Fruit fly (Drosophila melanogaster): Measurements from ENCODE around the gene Cdep.

Cdep gene

dm6 chr3R:4992227-4992737 is 81.9 kb downstream of the Cdep start (continued):
- TF ChIP-seq H2.0 (GFP tag; IDR thresholded peaks at IDR 0.05) (0 out of 2 replicates have a peak, but pooled peaks have one; percentile 10), sc (optimal IDR thresholded peaks at IDR 0.05) (no peak), sc (GFP tag; optimal IDR thresholded peaks at IDR 0.05) (peak; percentile 32), onecut (GFP tag; IDR thresholded peaks at IDR 0.05) (0 out of 2 replicates have a peak, but pooled peaks have one; percentile 38), CG4424 (GFP tag; optimal IDR thresholded peaks at IDR 0.05) (peak; percentile 34), CG3163 (GFP tag; optimal IDR thresholded peaks at IDR 0.05) (no peak), wek (GFP tag; optimal IDR thresholded peaks at IDR 0.05) (peak; percentile 61), sima (GFP tag; optimal IDR thresholded peaks at IDR 0.05) (no peak), inv (GFP tag; IDR thresholded peaks at IDR 0.05; ENCODE audit: partially characterized antibody) (no peak), dpn (GFP tag; optimal IDR thresholded peaks at IDR 0.05) (peak in 1 of 2 experiments; percentile 15), Hey (tag; optimal IDR thresholded peaks at IDR 0.05) (peak; percentile 57), CG4820 (GFP tag; optimal IDR thresholded peaks at IDR 0.05) (no peak), Lhr (GFP tag; optimal IDR thresholded peaks at IDR 0.05) (peak; percentile 13), lab (GFP tag; optimal IDR thresholded peaks at IDR 0.05) (peak; percentile 44), CG17829 (tag; optimal IDR thresholded peaks at IDR 0.05) (peak; percentile 48), CG8765 (GFP tag; IDR thresholded peaks at IDR 0.05) (no peak), CG12391 (tag; optimal IDR thresholded peaks at IDR 0.05) (no peak), grn (GFP tag; optimal IDR thresholded peaks at IDR 0.05) (peak; percentile 100), CG2678 (tag; optimal IDR thresholded peaks at IDR 0.05) (peak; percentile 60), shn (GFP tag; optimal IDR thresholded peaks at IDR 0.05) (peak; percentile 50), CG17328 (GFP tag; IDR thresholded peaks at IDR 0.05) (peak; percentile 39; the same call in 1 of the 2 replicates), CG6254 (GFP tag; optimal IDR thresholded peaks at IDR 0.05) (peak; percentile 55), org-1 (GFP tag; optimal IDR thresholded peaks at IDR 0.05) (peak; percentile 72), z (GFP tag; IDR thresholded peaks at IDR 0.05) (0 out of 3 replicates have a peak, but pooled peaks have one; percentile 13), bcd (GFP tag; optimal IDR thresholded peaks at IDR 0.05) (peak; percentile 25), ftz-f1 (GFP tag; optimal IDR thresholded peaks at IDR 0.05) (peak; percentile 7), CG8944 (GFP tag; optimal IDR thresholded peaks at IDR 0.05) (peak; percentile 9), Dad (GFP tag; optimal IDR thresholded peaks at IDR 0.05) (peak; percentile 13), Awh (GFP tag; IDR thresholded peaks at IDR 0.05) (peak; percentile 81), dmrt11E (tag; optimal IDR thresholded peaks at IDR 0.05) (peak; percentile 64), mirr (GFP tag; optimal IDR thresholded peaks at IDR 0.05) (peak; percentile 76), nmo (GFP tag; optimal IDR thresholded peaks at IDR 0.05) (peak; percentile 15), CG1647 (GFP tag; optimal IDR thresholded peaks at IDR 0.05) (no peak), CG15696 (tag; optimal IDR thresholded peaks at IDR 0.05) (peak; percentile 85), CG8924 (tag; optimal IDR thresholded peaks at IDR 0.05) (peak; percentile 45), zen2 (GFP tag; IDR thresholded peaks at IDR 0.05; ENCODE audit: partially characterized antibody) (no peak), CG18262 (tag; optimal IDR thresholded peaks at IDR 0.05) (peak; percentile 60), pros (GFP tag; optimal IDR thresholded peaks at IDR 0.05) (peak; percentile 70), CG7963 (GFP tag; IDR thresholded peaks at IDR 0.05; ENCODE audit: partially characterized antibody) (no peak), sqz (GFP tag; optimal IDR thresholded peaks at IDR 0.05) (peak; percentile 71), CG11504 (tag; optimal IDR thresholded peaks at IDR 0.05) (peak; percentile 41), TFAM (GFP tag; optimal IDR thresholded peaks at IDR 0.05) (no peak), CG7745 (tag; optimal IDR thresholded peaks at IDR 0.05) (peak; percentile 81), CG13894 (tag; optimal IDR thresholded peaks at IDR 0.05) (peak; percentile 4), lov (optimal IDR thresholded peaks at IDR 0.05) (no peak), lov (GFP tag; IDR thresholded peaks at IDR 0.05) (peak; percentile 18; the same call in 1 of the 3 replicates), bab2 (GFP tag; optimal IDR thresholded peaks at IDR 0.05) (peak; percentile 10), CG31441 (GFP tag; IDR thresholded peaks at IDR 0.05) (peak; percentile 19; the same call in 1 of the 2 replicates), pzg (GFP tag; optimal IDR thresholded peaks at IDR 0.05) (no peak), CG13296 (GFP tag; optimal IDR thresholded peaks at IDR 0.05) (no peak)
